Worm (Caenorhabditis elegans) whole organism, L4 larva: ENCODE data around the gene F59E12.6.

Experiments
- F44E2.7 ChIP-seq: fragments of 200-800 bp; sonication (Bioruptor generic); IDR thresholded peaks from 2 replicates; pipeline ENCODE4 v2.1.2; 2022; ENCODE audit warnings: missing genetic modification characterization, missing compliant biosample characterization
- R02D3.7 ChIP-seq: fragments of 150-350 bp; sonication (generic microtip); optimal IDR thresholded peaks from 3 replicates; lab custom pipeline; 2014; ENCODE audit warnings: missing biosample characterization, missing genetic modification characterization
- T26A8.4 ChIP-seq: fragments of 200-800 bp; sonication (Bioruptor generic); IDR thresholded peaks from 2 replicates; pipeline ENCODE4 v1.3.6; 2022; ENCODE audit warnings: missing genetic modification characterization, missing compliant biosample characterization
- Y48G9A.11 ChIP-seq: fragments of 200-800 bp; sonication (Bioruptor generic); IDR thresholded peaks from 2 replicates; pipeline ENCODE4 v1.3.6; 2022; ENCODE audit warnings: missing genetic modification reagents, missing genetic modification characterization, missing compliant biosample characterization
- aha-1 ChIP-seq: fragments of 150-350 bp; peaks from one replicate; lab custom pipeline; 2014; ENCODE audit warnings: missing biosample characterization, missing genetic modification characterization
- ama-1 ChIP-seq: fragments of 150-350 bp; optimal IDR thresholded peaks from 2 replicates; lab custom pipeline; 2014; ENCODE audit warnings: inconsistent platforms, mixed read lengths
- ceh-20 ChIP-seq: fragments of 200-800 bp; sonication (Bioruptor generic); IDR thresholded peaks from 2 replicates; pipeline ENCODE4 v1.3.6; 2022; ENCODE audit warnings: missing genetic modification reagents, missing genetic modification characterization, missing compliant biosample characterization
- ceh-32 ChIP-seq: sonication (generic microtip); optimal IDR thresholded peaks from 2 replicates; lab custom pipeline; 2016; ENCODE audit warnings: mild to moderate bottlenecking, missing genetic modification characterization, missing compliant biosample characterization; ENCODE audit not compliant: poor library complexity
- ceh-44 ChIP-seq: fragments of 200-800 bp; sonication (Bioruptor generic); IDR thresholded peaks from 2 replicates; pipeline ENCODE4 v1.3.6; 2022; ENCODE audit warnings: missing genetic modification reagents, missing genetic modification characterization, missing compliant biosample characterization
- ceh-82 ChIP-seq: sonication (generic microtip); optimal IDR thresholded peaks from 2 replicates; lab custom pipeline; 2017; ENCODE audit warnings: missing biosample characterization, missing genetic modification characterization
- ces-1 ChIP-seq: fragments of 150-350 bp; sonication (generic microtip); optimal IDR thresholded peaks from 4 replicates; lab custom pipeline; 2014; ENCODE audit warnings: missing biosample characterization, missing genetic modification reagents, missing genetic modification characterization
- ctbp-1 ChIP-seq: fragments of 200-800 bp; sonication (Bioruptor generic); IDR thresholded peaks from 2 replicates; pipeline ENCODE4 v1.3.6; 2022; ENCODE audit warnings: missing genetic modification reagents, missing genetic modification characterization, missing compliant biosample characterization
- dmd-8 ChIP-seq: fragments of 200-800 bp; sonication (Bioruptor generic); IDR thresholded peaks from 2 replicates; pipeline ENCODE4 v1.3.6; 2022; ENCODE audit warnings: missing genetic modification characterization, missing compliant biosample characterization
- gei-8 ChIP-seq: fragments of 200-800 bp; sonication (Bioruptor generic); optimal IDR thresholded peaks from 2 replicates; lab custom pipeline; 2018; ENCODE audit warnings: mild to moderate bottlenecking, missing genetic modification characterization, missing compliant biosample characterization
- hlh-11 ChIP-seq: fragments of 200-800 bp; sonication (Bioruptor generic); optimal IDR thresholded peaks from 2 replicates; lab custom pipeline; 2018; ENCODE audit warnings: mild to moderate bottlenecking, missing genetic modification characterization, missing compliant biosample characterization
- hlh-30 ChIP-seq: sonication (generic microtip); optimal IDR thresholded peaks from 2 replicates; lab custom pipeline; 2017; ENCODE audit warnings: antibody characterized with exemption, mild to moderate bottlenecking, missing genetic modification characterization, missing compliant biosample characterization; ENCODE audit not compliant: insufficient read depth
- jun-1 ChIP-seq: fragments of 150-350 bp; optimal IDR thresholded peaks from 2 replicates; lab custom pipeline; 2014; ENCODE audit warnings: missing biosample characterization, missing genetic modification reagents, missing genetic modification characterization
- lim-7 ChIP-seq: fragments of 200-800 bp; sonication (Bioruptor generic); IDR thresholded peaks from 2 replicates; pipeline ENCODE4 v1.3.6; 2022; ENCODE audit warnings: missing genetic modification characterization, missing compliant biosample characterization
- lin-39 ChIP-seq: fragments of 150-350 bp; optimal IDR thresholded peaks from 2 replicates; lab custom pipeline; 2014; ENCODE audit warnings: missing biosample characterization, missing genetic modification reagents, missing genetic modification characterization
- lir-3 ChIP-seq: sonication (generic microtip); optimal IDR thresholded peaks from 2 replicates; lab custom pipeline; 2016; ENCODE audit warnings: mild to moderate bottlenecking, missing genetic modification characterization, missing compliant biosample characterization
- lsy-2 ChIP-seq, 2 experiments: fragments of 150-350 bp in 1 of 2; sonication (generic microtip) in 1 of 2; optimal IDR thresholded peaks; 2 replicates each; lab custom pipeline; 2014 to 2017; ENCODE audit warnings: missing biosample characterization in 2 of 2, missing genetic modification characterization in 2 of 2
- madf-5 ChIP-seq, 2 experiments: fragments of 200-800 bp; sonication (Bioruptor generic); IDR thresholded peaks; 2 replicates each; pipeline ENCODE4 v1.3.6; 2022; ENCODE audit warnings: missing compliant biosample characterization in 2 of 2, missing genetic modification characterization in 2 of 2
- mdt-29 ChIP-seq: fragments of 200-800 bp; sonication (Bioruptor generic); IDR thresholded peaks from 2 replicates; pipeline ENCODE4 v1.3.6; 2022; ENCODE audit warnings: missing genetic modification reagents, missing genetic modification characterization, missing compliant biosample characterization
- mep-1 ChIP-seq: fragments of 150-350 bp; sonication (generic microtip); optimal IDR thresholded peaks from 3 replicates; lab custom pipeline; 2014; ENCODE audit warnings: missing biosample characterization, missing genetic modification characterization
- mes-2 ChIP-seq: sonication (generic microtip); optimal IDR thresholded peaks from 2 replicates; lab custom pipeline; 2016; ENCODE audit warnings: missing genotype, mild to moderate bottlenecking, missing genetic modification characterization, missing compliant biosample characterization; ENCODE audit not compliant: poor library complexity, severe bottlenecking
- mxl-3 ChIP-seq: fragments of 200-800 bp; sonication (Bioruptor generic); optimal IDR thresholded peaks from 2 replicates; lab custom pipeline; 2018; ENCODE audit warnings: mild to moderate bottlenecking, missing genetic modification characterization, missing compliant biosample characterization
- nhr-102 ChIP-seq: sonication (generic microtip); optimal IDR thresholded peaks from 2 replicates; lab custom pipeline; 2016; ENCODE audit warnings: mild to moderate bottlenecking, missing genetic modification characterization, moderate library complexity, missing compliant biosample characterization
- nhr-11 ChIP-seq: fragments of 150-350 bp; optimal IDR thresholded peaks from 2 replicates; lab custom pipeline; 2014; ENCODE audit warnings: missing biosample characterization, missing genetic modification characterization
- nhr-25 ChIP-seq: sonication (generic microtip); optimal IDR thresholded peaks from 2 replicates; lab custom pipeline; 2017; ENCODE audit warnings: missing genetic modification characterization, mild to moderate bottlenecking, missing compliant biosample characterization, antibody characterized with exemption, moderate library complexity, borderline replicate concordance; ENCODE audit not compliant: insufficient read depth
- nhr-28 ChIP-seq: fragments of 150-350 bp; optimal IDR thresholded peaks from 2 replicates; lab custom pipeline; 2014; ENCODE audit warnings: missing biosample characterization, missing genetic modification characterization
- nhr-6 ChIP-seq: fragments of 150-350 bp; optimal IDR thresholded peaks from 2 replicates; lab custom pipeline; 2014; ENCODE audit warnings: missing biosample characterization, missing genetic modification characterization
- nhr-76 ChIP-seq: fragments of 150-350 bp; optimal IDR thresholded peaks from 2 replicates; lab custom pipeline; 2014; ENCODE audit warnings: missing biosample characterization, missing genetic modification characterization
- nhr-77 ChIP-seq: fragments of 150-350 bp; optimal IDR thresholded peaks from 2 replicates; lab custom pipeline; 2014; ENCODE audit warnings: missing biosample characterization, missing genetic modification characterization
- pqm-1 ChIP-seq: sonication (generic microtip); optimal IDR thresholded peaks from 2 replicates; lab custom pipeline; 2017; ENCODE audit warnings: missing biosample characterization, missing genetic modification characterization
- rbr-2 ChIP-seq: sonication (generic microtip); optimal IDR thresholded peaks from 2 replicates; lab custom pipeline; 2016; ENCODE audit warnings: missing genotype, missing genetic modification characterization, missing compliant biosample characterization
- sdz-12 ChIP-seq: fragments of 200-800 bp; sonication (Bioruptor generic); optimal IDR thresholded peaks from 2 replicates; lab custom pipeline; 2018; ENCODE audit warnings: mild to moderate bottlenecking, missing genetic modification characterization, missing compliant biosample characterization
- set-16 ChIP-seq: fragments of 200-800 bp; sonication (Bioruptor generic); IDR thresholded peaks from 2 replicates; pipeline ENCODE4 v1.3.6; 2022; ENCODE audit warnings: missing genetic modification reagents, missing genetic modification characterization, missing compliant biosample characterization
- skn-1 ChIP-seq: fragments of 150-350 bp; optimal IDR thresholded peaks from 2 replicates; lab custom pipeline; 2014; ENCODE audit warnings: missing biosample characterization, missing genetic modification characterization
- snpc-1.2 ChIP-seq: fragments of 200-800 bp; sonication (Bioruptor generic); IDR thresholded peaks from 2 replicates; pipeline ENCODE4 v1.3.6; 2022; ENCODE audit warnings: missing genetic modification reagents, missing genetic modification characterization, missing compliant biosample characterization
- tag-97 ChIP-seq: fragments of 200-800 bp; sonication (Bioruptor generic); IDR thresholded peaks from 2 replicates; pipeline ENCODE4 v1.3.6; 2022; ENCODE audit warnings: missing genetic modification characterization, missing compliant biosample characterization
- unc-130 ChIP-seq: sonication (generic microtip); optimal IDR thresholded peaks from 2 replicates; lab custom pipeline; 2016; ENCODE audit warnings: missing genetic modification reagents, missing genetic modification characterization, missing compliant biosample characterization
- unc-39 ChIP-seq: sonication (generic microtip); optimal IDR thresholded peaks from 2 replicates; lab custom pipeline; 2017; ENCODE audit warnings: missing biosample characterization, missing genetic modification characterization
- unc-62 ChIP-seq, 3 experiments: fragments of 150-350 bp in 1 of 3; sonication (generic microtip); optimal IDR thresholded peaks in 2 of 3; peaks in 1 of 3; 1 replicate in 1 of 3; 2 replicates in 2 of 3; lab custom pipeline; 2014 to 2017; ENCODE audit warnings: missing biosample characterization in 3 of 3, missing genetic modification characterization in 3 of 3, missing genetic modification reagents in 3 of 3, missing genotype in 1 of 3
- zag-1 ChIP-seq: fragments of 150-350 bp; optimal IDR thresholded peaks from 2 replicates; lab custom pipeline; 2014; ENCODE audit warnings: missing biosample characterization, missing genetic modification characterization
- zip-2 ChIP-seq: fragments of 150-350 bp; optimal IDR thresholded peaks from 2 replicates; lab custom pipeline; 2014; ENCODE audit warnings: missing biosample characterization, missing genetic modification characterization
- ztf-11 ChIP-seq: fragments of 150-350 bp; optimal IDR thresholded peaks from 2 replicates; lab custom pipeline; 2014; ENCODE audit warnings: missing biosample characterization, missing genetic modification characterization

Gene F59E12.6

ce11 chrII:5665029-5665428 is 34.3 kb upstream of the F59E12.6 start, which contains the start of gene C25H3.15:
Gene C25H3.15 (plus strand): TSS chrII:5665329.
- TF ChIP-seq ctbp-1 (GFP tag; lab: Robert Waterston, UW) (no peak), lim-7 (GFP tag; lab: Robert Waterston, UW) (no peak), madf-5 (GFP tag; IDR thresholded peaks at IDR 0.05; lab: Robert Waterston, UW) (no peak), hlh-11 (no peak), sdz-12 (GFP tag; lab: Kevin White, UChicago) (no peak), ces-1 (GFP tag; lab: Kevin White, UChicago) (no peak), lin-39 (tag; lab: Kevin White, UChicago) (no peak), zag-1 (no peak), ztf-11 (tag; lab: Kevin White, UChicago) (no peak), ceh-44 (GFP tag; lab: Robert Waterston, UW) (no peak), ceh-82 (tag; lab: Kevin White, UChicago) (no peak)

DNA sequence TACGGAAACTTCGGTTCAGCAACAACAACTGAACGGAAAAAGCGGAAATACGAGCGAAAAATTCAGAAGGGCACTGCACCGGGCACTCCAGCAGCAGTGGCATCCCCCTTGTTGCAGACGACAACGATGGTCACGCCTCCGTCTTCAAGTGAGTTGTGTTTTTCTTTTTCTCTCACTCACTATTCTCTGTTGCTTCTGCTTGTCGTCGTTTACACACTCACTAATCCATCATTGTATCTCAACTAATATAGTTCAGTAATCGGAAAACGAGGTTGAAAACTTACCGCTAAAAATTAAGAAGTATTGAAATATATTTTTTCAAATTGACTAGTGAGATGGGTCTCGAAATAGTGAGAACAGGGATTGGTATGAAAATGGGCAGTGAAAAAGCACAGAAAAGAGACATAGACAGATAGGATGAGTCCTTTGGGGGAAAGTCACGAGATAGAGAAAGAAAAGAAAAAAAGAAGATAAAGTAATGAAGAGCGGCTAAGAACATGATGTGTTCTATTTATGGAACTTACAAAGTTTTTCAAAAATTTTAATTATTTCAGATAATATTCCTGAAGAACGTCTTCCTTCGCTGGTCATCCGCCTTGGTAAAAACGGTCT is 32.5 kb upstream of the F59E12.6 start:
- TF ChIP-seq mep-1 (tag; lab: Kevin White, UChicago) (peak; percentile 8), R02D3.7 (no peak), unc-62 (GFP tag; optimal IDR thresholded peaks at IDR 0.05 in 1 of 2; lab: Kevin White, UChicago) (peak in 1 of 2 experiments; percentile 91), unc-62 (tag; optimal IDR thresholded peaks at IDR 0.05; lab: Kevin White, UChicago) (no peak), hlh-30 (tag; lab: Kevin White, UChicago) (peak; percentile 73), nhr-76 (tag; lab: Kevin White, UChicago) (no peak), rbr-2 (tag; lab: Kevin White, UChicago) (peak; percentile 13), mes-2 (tag; lab: Kevin White, UChicago) (no peak), aha-1 (tag; lab: Kevin White, UChicago) (peak; percentile 70), lsy-2 (tag; optimal IDR thresholded peaks at IDR 0.05; lab: Kevin White, UChicago) (peak in 1 of 2 experiments; percentile 50), ceh-32 (tag; lab: Kevin White, UChicago) (no peak), madf-5 (GFP tag; IDR thresholded peaks at IDR 0.05; lab: Robert Waterston, UW) (no peak), sdz-12 (GFP tag; lab: Kevin White, UChicago) (peak; percentile 5), Y48G9A.11 (0 out of 2 replicates have a peak, but pooled peaks have one; percentile 37), nhr-25 (no peak), jun-1 (no peak)

- TF ChIP-seq unc-130 (GFP tag; lab: Kevin White, UChicago), result peak; percentile 76
- peak; percentile 94 for TF ChIP-seq mdt-29 (GFP tag; lab: Robert Waterston, UW)
- peak; percentile 2 for TF ChIP-seq nhr-25
- TF ChIP-seq ama-1 (lab: Kevin White, UChicago), result peak; percentile 100
- peak; percentile 95 for TF ChIP-seq lim-7 (GFP tag; lab: Robert Waterston, UW)
- TF ChIP-seq pqm-1 (tag; lab: Kevin White, UChicago), result peak; percentile 11
- TF ChIP-seq mxl-3, result peak; percentile 88
- peak; percentile 96 for TF ChIP-seq ceh-20 (GFP tag; lab: Robert Waterston, UW)
- TF ChIP-seq dmd-8, result peak; percentile 98
- peak; percentile 97 for TF ChIP-seq T26A8.4 (GFP tag; lab: Robert Waterston, UW)
- peak; percentile 90 for TF ChIP-seq tag-97 (GFP tag; lab: Robert Waterston, UW)
- peak; percentile 40 for TF ChIP-seq nhr-6 (tag; lab: Kevin White, UChicago)
- TF ChIP-seq unc-62 (GFP tag; optimal IDR thresholded peaks at IDR 0.05 in 1 of 2; lab: Kevin White, UChicago), result peak in 1 of 2 experiments; percentile 100
- TF ChIP-seq unc-62 (tag; optimal IDR thresholded peaks at IDR 0.05; lab: Kevin White, UChicago), result peak; percentile 45
- peak; percentile 94 for TF ChIP-seq snpc-1.2 (GFP tag; lab: Robert Waterston, UW)
- peak; percentile 97 for TF ChIP-seq gei-8 (GFP tag; lab: Kevin White, UChicago)
- TF ChIP-seq nhr-28 (tag; lab: Kevin White, UChicago), result peak; percentile 55
- peak; percentile 81 for TF ChIP-seq nhr-11 (tag; lab: Kevin White, UChicago)
- peak; percentile 96 for TF ChIP-seq rbr-2 (tag; lab: Kevin White, UChicago)
- peak; percentile 70 for TF ChIP-seq nhr-102 (tag; lab: Kevin White, UChicago)
- TF ChIP-seq set-16 (GFP tag; lab: Robert Waterston, UW), result peak; percentile 99
- TF ChIP-seq ceh-32 (tag; lab: Kevin White, UChicago), result peak; percentile 59
- peak; percentile 79 for TF ChIP-seq nhr-77 (tag; lab: Kevin White, UChicago)
- TF ChIP-seq unc-39 (tag; lab: Kevin White, UChicago), result no peak
- peak; percentile 89 for TF ChIP-seq hlh-30 (tag; lab: Kevin White, UChicago)
- no peak for TF ChIP-seq zip-2 (tag; lab: Kevin White, UChicago)
- TF ChIP-seq F44E2.7 (GFP tag; lab: Robert Waterston, UW), result peak; percentile 94
- TF ChIP-seq skn-1 (tag; lab: Kevin White, UChicago), result peak; percentile 62
- peak; percentile 100 for TF ChIP-seq sdz-12 (GFP tag; lab: Kevin White, UChicago)
- TF ChIP-seq lir-3 (tag; lab: Kevin White, UChicago), result peak; percentile 72
Measured at ce11 chrII:5661735-5662177, 31.0 kb upstream of the F59E12.6 start.
